Worm (Caenorhabditis elegans) whole organism, early embryonic: ENCODE data around the gene F20B10.3.

Experiments
- B0310.2 ChIP-seq: sonication (generic microtip); optimal IDR thresholded peaks from 2 replicates; lab custom pipeline; 2016; ENCODE audit warnings: mild to moderate bottlenecking, missing genetic modification characterization, missing compliant biosample characterization
- F13C5.2 ChIP-seq: sonication (generic microtip); optimal IDR thresholded peaks from 2 replicates; lab custom pipeline; 2017; ENCODE audit warnings: mild to moderate bottlenecking, missing genetic modification characterization, inconsistent platforms, missing compliant biosample characterization
- aly-1 ChIP-seq: sonication (generic microtip); optimal IDR thresholded peaks from 2 replicates; lab custom pipeline; 2016; ENCODE audit warnings: missing genetic modification characterization, missing compliant biosample characterization
- ama-1 ChIP-seq: fragments of 150-350 bp; optimal IDR thresholded peaks from 2 replicates; lab custom pipeline; 2014
- ets-7 ChIP-seq: sonication (generic microtip); optimal IDR thresholded peaks from 2 replicates; lab custom pipeline; 2016; ENCODE audit warnings: missing genotype, missing genetic modification characterization, missing compliant biosample characterization
- hmbx-1 ChIP-seq: sonication (generic microtip); optimal IDR thresholded peaks from 2 replicates; lab custom pipeline; 2016; ENCODE audit warnings: mild to moderate bottlenecking, missing genetic modification characterization, missing compliant biosample characterization
- hnd-1 ChIP-seq: sonication (generic microtip); optimal IDR thresholded peaks from 2 replicates; lab custom pipeline; 2016; ENCODE audit warnings: missing genetic modification characterization, missing compliant biosample characterization
- pes-1 ChIP-seq: fragments of 200-800 bp; sonication (Bioruptor generic); IDR thresholded peaks from 2 replicates; pipeline ENCODE4 v1.3.6; 2022; ENCODE audit warnings: missing genetic modification reagents, missing genetic modification characterization, missing compliant biosample characterization

DNA sequence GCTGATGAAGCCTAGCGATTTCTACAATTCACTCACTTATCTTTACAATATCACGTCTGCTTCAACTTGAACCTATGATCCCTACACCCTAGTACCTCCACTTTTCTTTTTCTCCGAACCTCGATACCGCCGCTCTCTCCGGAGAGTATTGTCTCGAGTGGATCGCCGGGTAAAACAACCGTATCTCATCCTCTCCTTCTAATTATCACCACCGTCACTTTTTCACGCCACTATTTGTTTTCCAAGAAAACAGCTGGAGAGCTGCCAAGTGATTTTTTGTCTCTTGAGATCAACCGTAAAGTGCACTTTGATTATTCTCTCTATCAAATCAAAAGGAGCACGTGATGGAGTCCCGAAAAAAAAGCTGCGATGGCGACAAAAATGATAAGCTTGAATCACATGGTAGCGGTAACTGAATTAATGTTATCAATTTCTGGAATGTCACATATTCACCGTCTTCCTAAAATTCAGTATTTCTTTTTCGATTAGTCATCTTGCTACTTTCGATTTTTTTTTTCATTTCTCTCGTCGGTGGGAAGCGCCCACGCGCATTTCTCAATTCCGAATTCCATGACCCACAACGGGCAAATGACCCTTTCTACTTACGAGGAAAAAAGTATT is 31.6 kb downstream of the F20B10.3 start:
- TF ChIP-seq ama-1 (lab: Kevin White, UChicago) (no peak), aly-1 (tag; lab: Kevin White, UChicago) (no peak), hnd-1 (tag; lab: Kevin White, UChicago) (no peak), B0310.2 (tag; lab: Kevin White, UChicago) (no peak), F13C5.2 (no peak), hmbx-1 (no peak), ets-7 (no peak), pes-1 (GFP tag; lab: Robert Waterston, UW) (no peak)
